Worm (Caenorhabditis elegans) whole organism, young adult: ENCODE measurements around the gene EEED8.4.
A peak's percentile ranks its signal among the peaks of the same experiment; 100 is the strongest.

Experiments
- B0019.2 ChIP-seq: fragments of 200-800 bp; sonication (Bioruptor generic); conservative IDR thresholded peaks from 2 replicates; pipeline ENCODE4 v1.3.6; 2022; ENCODE audit warnings: missing genetic modification reagents, missing genetic modification characterization, missing compliant biosample characterization
- B0336.3 ChIP-seq: fragments of 200-800 bp; sonication (Bioruptor generic); IDR thresholded peaks from 2 replicates; pipeline ENCODE4 v1.3.6; 2022; ENCODE audit warnings: missing genetic modification characterization, missing compliant biosample characterization
- C06A6.2 ChIP-seq: fragments of 200-800 bp; sonication (Bioruptor generic); conservative IDR thresholded peaks from 2 replicates; pipeline ENCODE4 v1.3.6; 2022; ENCODE audit warnings: missing genetic modification characterization, missing compliant biosample characterization
- C17E4.6 ChIP-seq: fragments of 200-800 bp; sonication (Bioruptor generic); IDR thresholded peaks from 2 replicates; pipeline ENCODE4 v1.3.6; 2022; ENCODE audit warnings: missing genetic modification reagents, missing genetic modification characterization, missing compliant biosample characterization
- D2030.7 ChIP-seq: fragments of 200-800 bp; sonication (Bioruptor generic); IDR thresholded peaks from 2 replicates; pipeline ENCODE4 v1.3.6; 2022; ENCODE audit warnings: missing genetic modification reagents, missing genetic modification characterization, missing compliant biosample characterization
- F10E7.11 ChIP-seq: sonication (generic microtip); optimal IDR thresholded peaks from 2 replicates; lab custom pipeline; 2017; ENCODE audit warnings: mild to moderate bottlenecking, missing genetic modification characterization, moderate library complexity, missing compliant biosample characterization
- F33H1.4 ChIP-seq: fragments of 200-800 bp; sonication (Bioruptor generic); IDR thresholded peaks from 2 replicates; pipeline ENCODE4 v1.3.6; 2022; ENCODE audit warnings: missing genetic modification reagents, missing genetic modification characterization, missing compliant biosample characterization
- F49E8.2 ChIP-seq: sonication (generic microtip); optimal IDR thresholded peaks from 3 replicates; lab custom pipeline; 2017; ENCODE audit warnings: missing genetic modification characterization, mild to moderate bottlenecking, missing compliant biosample characterization, antibody characterized with exemption, moderate library complexity; ENCODE audit not compliant: insufficient read depth
- F57A8.1 ChIP-seq: fragments of 200-800 bp; sonication (Bioruptor generic); optimal IDR thresholded peaks from 2 replicates; lab custom pipeline; 2018; ENCODE audit warnings: mild to moderate bottlenecking, missing genetic modification characterization, moderate library complexity, missing compliant biosample characterization
- Y53G8AR.9 ChIP-seq: fragments of 200-800 bp; sonication (Bioruptor generic); conservative IDR thresholded peaks from 2 replicates; pipeline ENCODE4 v1.3.6; 2022; ENCODE audit warnings: missing genetic modification reagents, missing genetic modification characterization, missing compliant biosample characterization
- ZK185.1 ChIP-seq: sonication (generic microtip); optimal IDR thresholded peaks from 2 replicates; lab custom pipeline; 2016; ENCODE audit warnings: mild to moderate bottlenecking, missing genetic modification characterization, missing compliant biosample characterization; ENCODE audit not compliant: poor library complexity, severe bottlenecking
- atf-7 ChIP-seq: sonication (generic microtip); optimal IDR thresholded peaks from 2 replicates; lab custom pipeline; 2017; ENCODE audit warnings: mild to moderate bottlenecking, missing genetic modification characterization, missing compliant biosample characterization
- athp-1 ChIP-seq: sonication (generic microtip); optimal IDR thresholded peaks from 2 replicates; lab custom pipeline; 2017; ENCODE audit warnings: mild to moderate bottlenecking, missing genetic modification characterization, missing compliant biosample characterization
- attf-3 ChIP-seq: fragments of 200-800 bp; sonication (Bioruptor generic); conservative IDR thresholded peaks from 2 replicates; pipeline ENCODE4 v1.3.6; 2022; ENCODE audit warnings: missing genetic modification reagents, missing genetic modification characterization, missing compliant biosample characterization
- attf-6 ChIP-seq: fragments of 200-800 bp; sonication (Bioruptor generic); IDR thresholded peaks from 2 replicates; pipeline ENCODE4 v1.3.6; 2022; ENCODE audit warnings: missing genetic modification reagents, missing genetic modification characterization, missing compliant biosample characterization
- ceh-100 ChIP-seq: fragments of 200-800 bp; sonication (Bioruptor generic); IDR thresholded peaks from 2 replicates; pipeline ENCODE4 v1.3.6; 2022; ENCODE audit warnings: missing genetic modification reagents, missing genetic modification characterization, missing compliant biosample characterization
- ceh-27 ChIP-seq: fragments of 200-800 bp; sonication (Bioruptor generic); optimal IDR thresholded peaks from 2 replicates; lab custom pipeline; 2018; ENCODE audit warnings: mild to moderate bottlenecking, missing genetic modification characterization, moderate library complexity, missing compliant biosample characterization
- ceh-58 ChIP-seq: fragments of 200-800 bp; sonication (Bioruptor generic); IDR thresholded peaks from 2 replicates; pipeline ENCODE4 v1.3.6; 2022; ENCODE audit warnings: missing genetic modification characterization, missing compliant biosample characterization
- ceh-79 ChIP-seq: sonication (generic microtip); optimal IDR thresholded peaks from 2 replicates; lab custom pipeline; 2017; ENCODE audit warnings: mild to moderate bottlenecking, missing genetic modification characterization, missing compliant biosample characterization
- chd-7 ChIP-seq: sonication (generic microtip); optimal IDR thresholded peaks from 2 replicates; lab custom pipeline; 2016; ENCODE audit warnings: mild to moderate bottlenecking, missing genetic modification characterization, moderate library complexity, missing compliant biosample characterization
- dox-1 ChIP-seq: fragments of 200-800 bp; sonication (Bioruptor generic); IDR thresholded peaks from 2 replicates; pipeline ENCODE4 v1.3.6; 2022; ENCODE audit warnings: missing genetic modification reagents, missing genetic modification characterization, missing compliant biosample characterization
- dpl-1 ChIP-seq: fragments of 150-350 bp; optimal IDR thresholded peaks from 2 replicates; lab custom pipeline; 2014; ENCODE audit warnings: missing biosample characterization, missing genetic modification reagents, missing genetic modification characterization
- efl-1 ChIP-seq: fragments of 150-350 bp; optimal IDR thresholded peaks from 2 replicates; lab custom pipeline; 2014; ENCODE audit warnings: missing biosample characterization, missing genetic modification reagents, missing genetic modification characterization
- hmg-1.2 ChIP-seq: fragments of 200-800 bp; sonication (Bioruptor generic); IDR thresholded peaks from 2 replicates; pipeline ENCODE4 v1.3.6; 2022; ENCODE audit warnings: missing genetic modification reagents, missing genetic modification characterization, missing compliant biosample characterization
- hsf-1 ChIP-seq: fragments of 200-800 bp; sonication (Bioruptor generic); IDR thresholded peaks from 2 replicates; pipeline ENCODE4 v1.3.6; 2022; ENCODE audit warnings: missing genetic modification reagents, missing genetic modification characterization, missing compliant biosample characterization
- let-607 ChIP-seq, 2 experiments: fragments of 200-800 bp in 1 of 2; sonication (Bioruptor generic) in 1 of 2; sonication (generic microtip) in 1 of 2; optimal IDR thresholded peaks; 2 replicates each; lab custom pipeline; 2016 to 2018; ENCODE audit warnings: mild to moderate bottlenecking in 2 of 2, missing compliant biosample characterization in 2 of 2, missing genetic modification characterization in 2 of 2, moderate library complexity in 2 of 2, missing genotype in 1 of 2
- lin-35 ChIP-seq, 3 experiments: fragments of 150-350 bp in 2 of 3; sonication (generic microtip) in 1 of 3; optimal IDR thresholded peaks; 2 replicates each; lab custom pipeline; 2014 to 2018; ENCODE audit warnings: missing biosample characterization in 3 of 3, missing genetic modification characterization in 3 of 3, missing genetic modification reagents in 3 of 3
- lin-40 ChIP-seq: sonication (generic microtip); optimal IDR thresholded peaks from 2 replicates; lab custom pipeline; 2016; ENCODE audit warnings: missing genetic modification characterization, mild to moderate bottlenecking, missing compliant biosample characterization, missing genotype, missing genetic modification reagents
- lsl-1 ChIP-seq: fragments of 200-800 bp; sonication (Bioruptor generic); optimal IDR thresholded peaks from 2 replicates; lab custom pipeline; 2018; ENCODE audit warnings: mild to moderate bottlenecking, missing genetic modification characterization, moderate library complexity, missing compliant biosample characterization
- madf-6 ChIP-seq: fragments of 200-800 bp; sonication (Bioruptor generic); IDR thresholded peaks from 2 replicates; pipeline ENCODE4 v1.3.6; 2022; ENCODE audit warnings: missing genetic modification reagents, missing genetic modification characterization, missing compliant biosample characterization
- mcd-1 ChIP-seq: fragments of 200-800 bp; sonication (Bioruptor generic); IDR thresholded peaks from 2 replicates; pipeline ENCODE4 v1.3.6; 2022; ENCODE audit warnings: missing genetic modification reagents, missing genetic modification characterization, missing compliant biosample characterization
- nfyb-1 ChIP-seq: fragments of 200-800 bp; sonication (Bioruptor generic); IDR thresholded peaks from 2 replicates; pipeline ENCODE4 v1.3.6; 2022; ENCODE audit warnings: missing genetic modification reagents, missing genetic modification characterization, missing compliant biosample characterization
- nhr-120 ChIP-seq: fragments of 200-800 bp; sonication (Bioruptor generic); IDR thresholded peaks from 2 replicates; pipeline ENCODE4 v1.3.6; 2022; ENCODE audit warnings: missing genetic modification characterization, missing compliant biosample characterization
- nhr-80 ChIP-seq: sonication (generic microtip); optimal IDR thresholded peaks from 2 replicates; lab custom pipeline; 2016; ENCODE audit warnings: missing genetic modification characterization, missing compliant biosample characterization
- pbrm-1 ChIP-seq: fragments of 200-800 bp; sonication (Bioruptor generic); IDR thresholded peaks from 2 replicates; pipeline ENCODE4 v1.3.6; 2022; ENCODE audit warnings: missing genetic modification reagents, missing genetic modification characterization, missing compliant biosample characterization
- pha-4 ChIP-seq: fragments of 150-350 bp; sonication (generic microtip); optimal IDR thresholded peaks from 2 replicates; lab custom pipeline; 2014; ENCODE audit warnings: missing biosample characterization, missing genetic modification reagents, missing genetic modification characterization
- rcor-1 ChIP-seq: fragments of 200-800 bp; sonication (Bioruptor generic); IDR thresholded peaks from 2 replicates; pipeline ENCODE4 v1.3.6; 2022; ENCODE audit warnings: missing genetic modification reagents, missing genetic modification characterization, missing compliant biosample characterization
- snpc-1.3 ChIP-seq: sonication (generic microtip); optimal IDR thresholded peaks from 2 replicates; lab custom pipeline; 2017; ENCODE audit warnings: missing genetic modification characterization, mild to moderate bottlenecking, missing compliant biosample characterization, antibody characterized with exemption, moderate library complexity, missing genotype, missing genetic modification reagents; ENCODE audit not compliant: insufficient read depth
- snpc-4 ChIP-seq, 5 experiments: fragments of 150-350 bp in 1 of 5; sonication (generic microtip) in 4 of 5; optimal IDR thresholded peaks; 2 replicates each; lab custom pipeline; 2014 to 2018; ENCODE audit warnings: missing genetic modification characterization in 5 of 5, missing biosample characterization in 3 of 5, antibody characterized with exemption in 2 of 5, mild to moderate bottlenecking in 2 of 5, missing compliant biosample characterization in 2 of 5, missing genotype in 2 of 5, moderate library complexity in 2 of 5, missing genetic modification reagents in 1 of 5
- somi-1 ChIP-seq: fragments of 200-800 bp; sonication (Bioruptor generic); optimal IDR thresholded peaks from 2 replicates; lab custom pipeline; 2018; ENCODE audit warnings: mild to moderate bottlenecking, missing genetic modification characterization, missing compliant biosample characterization
- tbp1 ChIP-seq: fragments of 200-800 bp; sonication (Bioruptor generic); optimal IDR thresholded peaks from 2 replicates; lab custom pipeline; 2018; ENCODE audit warnings: mild to moderate bottlenecking, missing genetic modification characterization, missing compliant biosample characterization
- tlf-1 ChIP-seq: fragments of 200-800 bp; sonication (Bioruptor generic); optimal IDR thresholded peaks from 2 replicates; lab custom pipeline; 2018; ENCODE audit warnings: mild to moderate bottlenecking, missing genetic modification characterization, missing compliant biosample characterization
- unc-62 ChIP-seq: fragments of 150-350 bp; optimal IDR thresholded peaks from 2 replicates; lab custom pipeline; 2014; ENCODE audit warnings: missing biosample characterization, missing genetic modification reagents, missing genetic modification characterization
- xnd-1 ChIP-seq: sonication (generic microtip); optimal IDR thresholded peaks from 2 replicates; lab custom pipeline; 2016; ENCODE audit warnings: missing genotype, missing genetic modification reagents, missing genetic modification characterization, missing compliant biosample characterization
- zim-3 ChIP-seq: sonication (generic microtip); optimal IDR thresholded peaks from 2 replicates; lab custom pipeline; 2017; ENCODE audit warnings: mild to moderate bottlenecking, missing genetic modification characterization, moderate library complexity, missing compliant biosample characterization
- ztf-18 ChIP-seq: sonication (generic microtip); optimal IDR thresholded peaks from 2 replicates; lab custom pipeline; 2016; ENCODE audit warnings: missing genotype, mild to moderate bottlenecking, missing genetic modification characterization, missing compliant biosample characterization

The EEED8.4 gene

ce11 chrII:5389831-5390323 lies 19.2 kb upstream of the EEED8.4 start, which contains the start of gene ndx-6:
ndx-6 (minus strand) TSS chrII:5389881.
- TF ChIP-seq ztf-18: peak; percentile 95
- TF ChIP-seq rcor-1 (GFP tag; lab: Robert Waterston, UW): peak; percentile 79
- TF ChIP-seq let-607 (tag; optimal IDR thresholded peaks at IDR 0.05; lab: Kevin White, UChicago): peak in 1 of 2 experiments; percentile 52
- TF ChIP-seq snpc-1.3: peak; percentile 5
- peak; percentile 56 for TF ChIP-seq tbp1 (GFP tag; lab: Kevin White, UChicago)
- TF ChIP-seq ceh-100: peak; percentile 60; the same call in 1 of the 2 replicates
- TF ChIP-seq C17E4.6 (GFP tag; lab: Robert Waterston, UW): no peak
- TF ChIP-seq pha-4 (tag; lab: Kevin White, UChicago): peak; percentile 50
- peak; percentile 78 for TF ChIP-seq Y53G8AR.9
- no peak for TF ChIP-seq ceh-79 (tag; lab: Kevin White, UChicago)
- peak; percentile 26 for TF ChIP-seq xnd-1 (tag; lab: Kevin White, UChicago)
- no peak for TF ChIP-seq snpc-4 (GFP tag; optimal IDR thresholded peaks at IDR 0.05; lab: Kevin White, UChicago)
- TF ChIP-seq snpc-4 (tag; optimal IDR thresholded peaks at IDR 0.05; lab: Kevin White, UChicago): peak in 3 of 4 experiments; percentile 49 to 64 (median 54)
- TF ChIP-seq somi-1 (GFP tag; lab: Kevin White, UChicago): no peak
- peak; percentile 40 for TF ChIP-seq nhr-80 (tag; lab: Kevin White, UChicago)
- no peak for TF ChIP-seq atf-7 (tag; lab: Kevin White, UChicago)
- peak; percentile 52; the same call in 1 of the 2 replicates for TF ChIP-seq pbrm-1
- TF ChIP-seq zim-3 (tag; lab: Kevin White, UChicago): no peak
- TF ChIP-seq tlf-1 (GFP tag; lab: Kevin White, UChicago): peak; percentile 28
- peak; percentile 85 for TF ChIP-seq efl-1
- TF ChIP-seq F10E7.11 (tag; lab: Kevin White, UChicago): no peak
- 0 out of 2 replicates have a peak, but pooled peaks have one; percentile 54 for TF ChIP-seq C06A6.2 (GFP tag; lab: Robert Waterston, UW)
- peak; percentile 63 to 96 (median 83) for TF ChIP-seq lin-35 (GFP tag; optimal IDR thresholded peaks at IDR 0.05; lab: Kevin White, UChicago)
- TF ChIP-seq mcd-1: peak; percentile 79
- peak; percentile 43; the same call in 1 of the 2 replicates for TF ChIP-seq hmg-1.2 (GFP tag; lab: Robert Waterston, UW)
- TF ChIP-seq F57A8.1 (GFP tag; lab: Kevin White, UChicago): peak; percentile 14
- TF ChIP-seq ceh-58: no peak
- TF ChIP-seq F33H1.4: peak; percentile 58
- TF ChIP-seq lsl-1 (GFP tag; lab: Kevin White, UChicago): peak; percentile 46
- peak; percentile 77; the same call in 1 of the 2 replicates for TF ChIP-seq nfyb-1
- peak; percentile 38 for TF ChIP-seq athp-1 (tag; lab: Kevin White, UChicago)
- TF ChIP-seq D2030.7: 0 out of 2 replicates have a peak, but pooled peaks have one; percentile 17
- TF ChIP-seq F49E8.2 (tag; lab: Kevin White, UChicago): peak; percentile 30
- no peak for TF ChIP-seq chd-7 (tag; lab: Kevin White, UChicago)
- TF ChIP-seq hsf-1 (GFP tag; lab: Robert Waterston, UW): peak; percentile 53; the same call in 1 of the 2 replicates
- no peak for TF ChIP-seq nhr-120 (GFP tag; lab: Robert Waterston, UW)
- TF ChIP-seq madf-6 (GFP tag; lab: Robert Waterston, UW): peak; percentile 73
- peak; percentile 80 for TF ChIP-seq lin-40 (tag; lab: Kevin White, UChicago)
- 0 out of 2 replicates have a peak, but pooled peaks have one; percentile 33 for TF ChIP-seq attf-3 (GFP tag; lab: Robert Waterston, UW)
- TF ChIP-seq B0019.2 (GFP tag; lab: Robert Waterston, UW): no peak
- TF ChIP-seq unc-62 (GFP tag; lab: Kevin White, UChicago): no peak
- TF ChIP-seq ceh-27: peak; percentile 46
- peak; percentile 92 for TF ChIP-seq dpl-1 (GFP tag; lab: Kevin White, UChicago)
- TF ChIP-seq ZK185.1: peak; percentile 74
- TF ChIP-seq attf-6 (GFP tag; lab: Robert Waterston, UW): peak; percentile 38; the same call in 1 of the 2 replicates
- TF ChIP-seq B0336.3 (GFP tag; lab: Robert Waterston, UW): 0 out of 2 replicates have a peak, but pooled peaks have one; percentile 55
- TF ChIP-seq dox-1 (GFP tag; lab: Robert Waterston, UW): peak; percentile 67
